Fruit fly (Drosophila melanogaster) whole organism, embryonic: ENCODE data around the gene CG13810.
A peak's percentile ranks its signal among the peaks of the same experiment; 100 is the strongest.

Source experiments
- CG10431 ChIP-seq: fragments of 200-800 bp; sonication (Bioruptor generic); optimal IDR thresholded peaks from 3 replicates; lab custom pipeline; 2018; ENCODE audit warnings: missing biosample characterization, mild to moderate bottlenecking, missing genetic modification characterization
- CG13775 ChIP-seq: fragments of 200-800 bp; sonication (Bioruptor generic); optimal IDR thresholded peaks from 3 replicates; lab custom pipeline; 2017; ENCODE audit warnings: missing biosample characterization, mild to moderate bottlenecking, missing genetic modification characterization
- CG14710 ChIP-seq: fragments of 200-800 bp; sonication (Bioruptor generic); optimal IDR thresholded peaks from 3 replicates; lab custom pipeline; 2019; ENCODE audit warnings: missing biosample characterization, mild to moderate bottlenecking, missing genetic modification characterization, moderate library complexity
- CG15601 ChIP-seq: fragments of 200-800 bp; sonication (Bioruptor generic); optimal IDR thresholded peaks from 3 replicates; lab custom pipeline; 2019; ENCODE audit warnings: missing biosample characterization, mild to moderate bottlenecking, missing genetic modification characterization, moderate library complexity
- CG1647 ChIP-seq: fragments of 200-800 bp; sonication (Bioruptor generic); optimal IDR thresholded peaks from 3 replicates; lab custom pipeline; 2016; ENCODE audit warnings: missing biosample characterization, missing genetic modification characterization
- CG17361 ChIP-seq: fragments of 200-800 bp; sonication (Bioruptor generic); IDR thresholded peaks from 3 replicates; pipeline ENCODE4 v1.3.6; 2022; ENCODE audit warnings: missing biosample characterization, missing genetic modification characterization
- CG18262 ChIP-seq: fragments of 200-800 bp; optimal IDR thresholded peaks from 3 replicates; lab custom pipeline; 2019; ENCODE audit warnings: missing biosample characterization, mild to moderate bottlenecking, missing genetic modification characterization, moderate library complexity
- CG18764 ChIP-seq: fragments of 200-800 bp; sonication (Bioruptor generic); optimal IDR thresholded peaks from 3 replicates; lab custom pipeline; 2016; ENCODE audit warnings: missing biosample characterization, missing genetic modification characterization
- CG32532 ChIP-seq: fragments of 200-800 bp; sonication (Bioruptor generic); IDR thresholded peaks from 2 replicates; pipeline ENCODE4 v1.3.6; 2022; ENCODE audit warnings: missing biosample characterization, missing genetic modification characterization
- CG3726 ChIP-seq: fragments of 200-800 bp; sonication (Bioruptor generic); IDR thresholded peaks from 3 replicates; pipeline ENCODE4, ENCODE4 v1.3.6; 2022; ENCODE audit warnings: missing biosample characterization, missing genetic modification characterization
- CG43689 ChIP-seq: fragments of 200-800 bp; sonication (Bioruptor generic); IDR thresholded peaks from 2 replicates; pipeline ENCODE4 v1.3.6; 2022; ENCODE audit warnings: missing biosample characterization, missing genetic modification characterization
- CG5180 ChIP-seq: fragments of 200-800 bp; sonication (Bioruptor generic); optimal IDR thresholded peaks from 3 replicates; lab custom pipeline; 2017; ENCODE audit warnings: missing biosample characterization, missing genetic modification characterization, mild to moderate bottlenecking, moderate library complexity, missing genetic modification reagents
- CG8290 ChIP-seq, 3 experiments: fragments of 200-800 bp; sonication (Bioruptor generic); optimal IDR thresholded peaks; 2 replicates each; lab custom pipeline; 2016 to 2019; ENCODE audit warnings: missing biosample characterization in 3 of 3, missing genetic modification characterization in 3 of 3, mild to moderate bottlenecking in 2 of 3, moderate library complexity in 1 of 3
- CG9437 ChIP-seq: fragments of 200-800 bp; sonication (Bioruptor generic); optimal IDR thresholded peaks from 2 replicates; lab custom pipeline; 2018; ENCODE audit warnings: missing biosample characterization, mild to moderate bottlenecking, missing genetic modification characterization
- CHES-1-like ChIP-seq: fragments of 200-800 bp; sonication (Bioruptor generic); optimal IDR thresholded peaks from 2 replicates; lab custom pipeline; 2016; ENCODE audit warnings: missing biosample characterization, missing genetic modification characterization
- CrebB ChIP-seq: fragments of 200-800 bp; sonication (Bioruptor generic); optimal IDR thresholded peaks from 3 replicates; lab custom pipeline; 2018; ENCODE audit warnings: missing biosample characterization, mild to moderate bottlenecking, missing genetic modification characterization
- Drgx ChIP-seq: fragments of 200-800 bp; sonication (Bioruptor generic); IDR thresholded peaks from 2 replicates; pipeline ENCODE4 v1.3.6; 2022; ENCODE audit warnings: missing biosample characterization, missing genetic modification characterization
- Gug ChIP-seq: fragments of 200-800 bp; sonication (Bioruptor generic); IDR thresholded peaks from 4 replicates; pipeline ENCODE4 v1.3.6; 2022; ENCODE audit warnings: missing biosample characterization, missing genetic modification characterization
- HLH4C ChIP-seq: fragments of 200-800 bp; sonication (Bioruptor generic); IDR thresholded peaks from 3 replicates; pipeline ENCODE4 v1.3.6; 2022; ENCODE audit warnings: missing biosample characterization, missing genetic modification characterization; ENCODE audit not compliant: partially characterized antibody
- Hmr ChIP-seq: fragments of 200-800 bp; sonication (Bioruptor generic); optimal IDR thresholded peaks from 3 replicates; lab custom pipeline; 2017; ENCODE audit warnings: mild to moderate bottlenecking, missing biosample characterization, missing genetic modification reagents, missing genetic modification characterization
- Hr78 ChIP-seq, 2 experiments: fragments of 200-800 bp in 1 of 2; fragments of >200 bp in 1 of 2; sonication (Bioruptor generic) in 1 of 2; optimal IDR thresholded peaks; 2 replicates each; lab custom pipeline; 2017 to 2019; ENCODE audit warnings: missing biosample characterization in 2 of 2, missing genetic modification characterization in 2 of 2, mild to moderate bottlenecking in 1 of 2, moderate library complexity in 1 of 2
- Max ChIP-seq: fragments of 200-800 bp; sonication (Bioruptor generic); optimal IDR thresholded peaks from 2 replicates; lab custom pipeline; 2016; ENCODE audit warnings: missing biosample characterization, mild to moderate bottlenecking, missing genetic modification characterization
- Mes4 ChIP-seq: fragments of 200-800 bp; sonication (Bioruptor generic); optimal IDR thresholded peaks from 2 replicates; lab custom pipeline; 2016; ENCODE audit warnings: missing biosample characterization, missing genetic modification characterization
- NK7.1 ChIP-seq: fragments of 200-800 bp; sonication (Bioruptor generic); optimal IDR thresholded peaks from 3 replicates; lab custom pipeline; 2016; ENCODE audit warnings: missing biosample characterization, missing genetic modification characterization
- PHDP ChIP-seq: fragments of 200-800 bp; sonication (Bioruptor generic); optimal IDR thresholded peaks from 3 replicates; lab custom pipeline; 2018; ENCODE audit warnings: missing biosample characterization, mild to moderate bottlenecking, missing genetic modification characterization, moderate library complexity
- Rx ChIP-seq: fragments of 200-800 bp; sonication (Bioruptor generic); IDR thresholded peaks from 2 replicates; pipeline ENCODE4 v1.3.6; 2022; ENCODE audit warnings: missing biosample characterization, missing genetic modification characterization
- Side ChIP-seq: fragments of 200-800 bp; sonication (Bioruptor generic); optimal IDR thresholded peaks from 2 replicates; lab custom pipeline; 2016; ENCODE audit warnings: missing biosample characterization, missing genetic modification characterization
- Spps ChIP-seq: fragments of 200-800 bp; sonication (Bioruptor generic); optimal IDR thresholded peaks from 2 replicates; lab custom pipeline; 2018; ENCODE audit warnings: missing biosample characterization, mild to moderate bottlenecking, missing genetic modification characterization
- TFAM ChIP-seq: fragments of 200-800 bp; sonication (Bioruptor generic); optimal IDR thresholded peaks from 2 replicates; lab custom pipeline; 2017; ENCODE audit warnings: missing biosample characterization, missing genetic modification characterization, inconsistent platforms
- az2 ChIP-seq: fragments of 200-800 bp; sonication (Bioruptor generic); optimal IDR thresholded peaks from 3 replicates; lab custom pipeline; 2016; ENCODE audit warnings: missing biosample characterization, missing genetic modification characterization
- bcd ChIP-seq: fragments of 200-800 bp; sonication (Bioruptor generic); optimal IDR thresholded peaks from 2 replicates; lab custom pipeline; 2017; ENCODE audit warnings: missing biosample characterization, mild to moderate bottlenecking, missing genetic modification characterization
- cg ChIP-seq: fragments of 200-800 bp; sonication (Bioruptor generic); optimal IDR thresholded peaks from 3 replicates; lab custom pipeline; 2019; ENCODE audit warnings: missing biosample characterization, mild to moderate bottlenecking, missing genetic modification characterization, moderate library complexity
- danr ChIP-seq: fragments of 200-800 bp; sonication (Bioruptor generic); IDR thresholded peaks from 2 replicates; pipeline ENCODE4 v1.3.6; 2022; ENCODE audit warnings: missing biosample characterization, missing genetic modification characterization
- dati ChIP-seq: fragments of 200-800 bp; sonication (Bioruptor generic); IDR thresholded peaks from 2 replicates; pipeline ENCODE4 v1.3.6; 2022; ENCODE audit warnings: missing biosample characterization, missing genetic modification characterization
- eyg ChIP-seq: fragments of 200-800 bp; sonication (Bioruptor generic); optimal IDR thresholded peaks from 3 replicates; lab custom pipeline; 2016; ENCODE audit warnings: missing biosample characterization, missing genetic modification characterization
- gsb ChIP-seq: fragments of 200-800 bp; sonication (Bioruptor generic); IDR thresholded peaks from 2 replicates; pipeline ENCODE4 v1.3.6; 2022; ENCODE audit warnings: missing biosample characterization, missing genetic modification characterization
- jing ChIP-seq: fragments of 200-800 bp; sonication (Bioruptor generic); optimal IDR thresholded peaks from 2 replicates; lab custom pipeline; 2018; ENCODE audit warnings: missing biosample characterization, mild to moderate bottlenecking, missing genetic modification characterization
- ken ChIP-seq: fragments of 200-800 bp; sonication (Bioruptor generic); IDR thresholded peaks from 3 replicates; pipeline ENCODE4 v1.3.6; 2022; ENCODE audit warnings: missing biosample characterization, missing genetic modification characterization
- kni ChIP-seq: fragments of 200-800 bp; sonication (Bioruptor generic); optimal IDR thresholded peaks from 3 replicates; lab custom pipeline; 2017; ENCODE audit warnings: mild to moderate bottlenecking, missing biosample characterization, missing genetic modification reagents, missing genetic modification characterization
- knrl ChIP-seq: fragments of 200-800 bp; sonication (Bioruptor generic); IDR thresholded peaks from 3 replicates; pipeline ENCODE4 v1.3.6; 2022; ENCODE audit warnings: missing biosample characterization, missing genetic modification characterization; ENCODE audit not compliant: partially characterized antibody
- lmd ChIP-seq: fragments of 200-800 bp; sonication (Bioruptor generic); IDR thresholded peaks from 2 replicates; pipeline ENCODE4 v1.3.6; 2022; ENCODE audit warnings: missing biosample characterization, missing genetic modification characterization
- lov ChIP-seq, 2 experiments: fragments of 200-800 bp in 1 of 2; fragments of >200 bp in 1 of 2; sonication (Bioruptor generic) in 1 of 2; IDR thresholded peaks in 1 of 2; optimal IDR thresholded peaks in 1 of 2; 2 replicates in 1 of 2; 3 replicates in 1 of 2; pipeline versions ENCODE4 v1.3.6 to Lab custom; 2017 to 2022; ENCODE audit warnings: missing biosample characterization in 1 of 2, missing genetic modification characterization in 1 of 2
- nom ChIP-seq: fragments of 200-800 bp; sonication (Bioruptor generic); optimal IDR thresholded peaks from 2 replicates; lab custom pipeline; 2017; ENCODE audit warnings: missing biosample characterization, missing genetic modification characterization, mild to moderate bottlenecking, moderate library complexity, missing genetic modification reagents
- prd ChIP-seq, 3 experiments: fragments of >200 bp in 2 of 3; fragments of 200-800 bp in 1 of 3; sonication (Bioruptor generic) in 1 of 3; optimal IDR thresholded peaks in 2 of 3; IDR thresholded peaks in 1 of 3; 2 replicates in 2 of 3; 3 replicates in 1 of 3; pipeline versions ENCODE4 v1.3.6 to Lab custom; 2017 to 2022; ENCODE audit warnings: missing biosample characterization in 1 of 3, missing genetic modification characterization in 1 of 3
- sc ChIP-seq, 3 experiments: fragments of >200 bp in 2 of 3; fragments of 200-800 bp in 1 of 3; sonication (Bioruptor generic) in 1 of 3; optimal IDR thresholded peaks; 2 replicates in 2 of 3; 3 replicates in 1 of 3; lab custom pipeline; 2017; ENCODE audit warnings: mild to moderate bottlenecking in 1 of 3, missing biosample characterization in 1 of 3, missing genetic modification characterization in 1 of 3, missing genetic modification reagents in 1 of 3
- slou ChIP-seq: fragments of 200-800 bp; sonication (Bioruptor generic); optimal IDR thresholded peaks from 3 replicates; lab custom pipeline; 2016; ENCODE audit warnings: missing biosample characterization, missing genetic modification characterization
- so ChIP-seq: fragments of 200-800 bp; sonication (Bioruptor generic); IDR thresholded peaks from 3 replicates; pipeline ENCODE4 v1.3.6; 2022; ENCODE audit warnings: missing biosample characterization, missing genetic modification characterization

The CG13810 gene

DNA sequence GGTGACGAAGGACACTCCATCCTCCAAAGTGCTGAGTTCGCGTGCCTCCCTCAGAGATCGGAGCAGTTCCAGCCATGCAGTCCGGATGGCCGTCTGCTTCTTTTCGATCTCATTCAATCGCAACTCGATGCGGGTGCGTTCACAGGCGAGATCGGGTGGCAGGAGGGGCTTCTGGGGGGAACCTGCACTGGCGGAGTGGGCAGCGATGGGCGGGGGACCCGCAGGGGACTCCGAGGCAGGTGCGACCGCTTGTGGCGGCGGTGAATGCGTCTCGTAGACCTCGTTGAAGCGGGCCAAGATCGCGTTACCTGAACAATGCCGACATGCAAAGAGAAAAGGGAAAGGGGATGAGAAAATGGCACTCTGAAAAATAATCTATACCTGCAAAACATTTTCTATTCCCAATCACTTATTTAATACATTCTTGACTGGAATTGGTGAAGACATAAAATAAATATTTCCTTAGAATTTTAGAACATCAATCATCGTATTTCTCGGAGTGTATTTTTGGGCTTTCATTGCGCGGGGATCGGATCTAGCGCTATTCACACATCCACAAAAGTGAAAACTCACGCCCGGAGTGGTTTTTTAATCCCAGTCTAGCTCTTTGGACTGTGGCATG lies 26.9 kb upstream of the CG13810 start (continued):
- peak; percentile 28 for TF ChIP-seq CG8290 (GFP tag; optimal IDR thresholded peaks at IDR 0.05; lab: Kevin White, UChicago)
- no peak for TF ChIP-seq CG8290 (tag; optimal IDR thresholded peaks at IDR 0.05; lab: Kevin White, UChicago)
- TF ChIP-seq Rx = 0 out of 2 replicates have a peak, but pooled peaks have one; percentile 13
- peak; percentile 15 for TF ChIP-seq CG32532 (GFP tag; lab: Robert Waterston, UW)
- no peak for TF ChIP-seq Side (GFP tag; lab: Kevin White, UChicago)
- no peak for TF ChIP-seq gsb (GFP tag; lab: Robert Waterston, UW)
- TF ChIP-seq Gug = no peak
- no peak for TF ChIP-seq Drgx (GFP tag; lab: Robert Waterston, UW)
- 0 out of 3 replicates have a peak, but pooled peaks have one; percentile 27 for TF ChIP-seq CG3726 (GFP tag; lab: Robert Waterston, UW)
- TF ChIP-seq Hmr (GFP tag; lab: Kevin White, UChicago) = no peak
- TF ChIP-seq kni (GFP tag; lab: Kevin White, UChicago) = peak; percentile 75
- no peak for TF ChIP-seq cg (GFP tag; lab: Kevin White, UChicago)
- TF ChIP-seq HLH4C (GFP tag; lab: Robert Waterston, UW) = no peak
- no peak for TF ChIP-seq nom
- TF ChIP-seq Spps (tag; lab: Kevin White, UChicago) = peak; percentile 74
- no peak for TF ChIP-seq CHES-1-like (GFP tag; lab: Kevin White, UChicago)
- peak; percentile 58 for TF ChIP-seq CG5180
- TF ChIP-seq CrebB (tag; lab: Kevin White, UChicago) = no peak
- TF ChIP-seq PHDP (tag; lab: Kevin White, UChicago) = peak; percentile 42
- TF ChIP-seq danr (GFP tag; lab: Robert Waterston, UW) = no peak
- TF ChIP-seq so = no peak
- TF ChIP-seq dati (GFP tag; lab: Robert Waterston, UW) = no peak
- TF ChIP-seq CG43689 (GFP tag; lab: Robert Waterston, UW) = no peak
- peak; percentile 77 for TF ChIP-seq CG18262 (tag; lab: Kevin White, UChicago)
- TF ChIP-seq sc (optimal IDR thresholded peaks at IDR 0.05; lab: Kevin White, UChicago) = no peak
- peak; percentile 60 for TF ChIP-seq sc (GFP tag; optimal IDR thresholded peaks at IDR 0.05; lab: Kevin White, UChicago)
- TF ChIP-seq Mes4 (GFP tag; lab: Kevin White, UChicago) = no peak
- peak; percentile 3 for TF ChIP-seq CG18764 (GFP tag; lab: Kevin White, UChicago)
- TF ChIP-seq az2 = peak; percentile 35
- TF ChIP-seq CG1647 (GFP tag; lab: Kevin White, UChicago) = no peak
- peak; percentile 50 for TF ChIP-seq CG10431 (GFP tag; lab: Kevin White, UChicago)
- TF ChIP-seq lmd (GFP tag; lab: Robert Waterston, UW) = peak; percentile 51; the same call in 1 of the 2 replicates
- peak in 1 of 2 experiments; percentile 77 for TF ChIP-seq Hr78 (GFP tag; optimal IDR thresholded peaks at IDR 0.05; lab: Kevin White, UChicago)
- no peak for TF ChIP-seq lov (optimal IDR thresholded peaks at IDR 0.05; lab: Kevin White, UChicago)
- 0 out of 3 replicates have a peak, but pooled peaks have one; percentile 37 for TF ChIP-seq lov (GFP tag; IDR thresholded peaks at IDR 0.05; lab: Robert Waterston, UW)
- no peak for TF ChIP-seq eyg (GFP tag; lab: Kevin White, UChicago)
- no peak for TF ChIP-seq CG9437
- no peak for TF ChIP-seq TFAM (GFP tag; lab: Kevin White, UChicago)
- TF ChIP-seq knrl (GFP tag; lab: Robert Waterston, UW) = no peak
- TF ChIP-seq Max (GFP tag; lab: Kevin White, UChicago) = no peak
- TF ChIP-seq CG14710 (tag; lab: Kevin White, UChicago) = peak; percentile 66
- TF ChIP-seq jing = peak; percentile 15
- TF ChIP-seq CG17361 = peak; percentile 64
- peak; percentile 63; the same call in 2 of the 3 replicates for TF ChIP-seq ken
- TF ChIP-seq CG13775 = peak; percentile 12
- no peak for TF ChIP-seq prd (optimal IDR thresholded peaks at IDR 0.05; lab: Kevin White, UChicago)
- peak; percentile 57; the same call in 1 of the 3 replicates for TF ChIP-seq prd (GFP tag; IDR thresholded peaks at IDR 0.05; lab: Robert Waterston, UW)
- peak; percentile 69 for TF ChIP-seq CG15601 (tag; lab: Kevin White, UChicago)
- TF ChIP-seq slou (GFP tag; lab: Kevin White, UChicago) = no peak
- TF ChIP-seq bcd (GFP tag; lab: Kevin White, UChicago) = peak; percentile 42
- no peak for TF ChIP-seq NK7.1 (GFP tag; lab: Kevin White, UChicago)
